Worm (Caenorhabditis elegans): ENCODE data around the gene srz-95.

srz-95 gene

DNA sequence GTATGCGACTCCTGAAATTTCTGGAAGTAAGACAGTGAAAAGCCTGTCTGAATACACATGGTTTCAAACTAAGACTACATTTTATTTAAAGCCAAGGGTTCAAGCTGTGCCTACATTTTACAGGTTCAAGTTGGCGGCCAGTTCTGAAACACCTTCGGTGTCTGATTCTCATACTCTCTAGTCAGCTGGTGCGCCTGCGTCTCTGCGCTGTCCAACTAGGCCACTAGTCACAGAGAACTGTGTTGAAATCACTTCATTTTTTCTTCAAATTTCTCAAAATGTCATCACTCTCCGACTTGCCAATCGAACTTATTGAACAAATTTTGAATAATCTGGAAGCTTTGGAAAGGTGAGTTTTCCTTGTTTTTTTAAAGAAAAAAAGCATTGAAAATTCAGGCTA lies 25.2 kb upstream of the srz-95 start, which contains the start of gene fbxa-90:
TSS of gene fbxa-90 (plus strand) at position 179 of the 400 bp plus-strand sequence.
- peak; percentile 22 for TF ChIP-seq nhr-129 (tag; optimal IDR thresholded peaks at IDR 0.05)
- TF ChIP-seq nhr-23 (tag; optimal IDR thresholded peaks at IDR 0.05), result no peak

DNA sequence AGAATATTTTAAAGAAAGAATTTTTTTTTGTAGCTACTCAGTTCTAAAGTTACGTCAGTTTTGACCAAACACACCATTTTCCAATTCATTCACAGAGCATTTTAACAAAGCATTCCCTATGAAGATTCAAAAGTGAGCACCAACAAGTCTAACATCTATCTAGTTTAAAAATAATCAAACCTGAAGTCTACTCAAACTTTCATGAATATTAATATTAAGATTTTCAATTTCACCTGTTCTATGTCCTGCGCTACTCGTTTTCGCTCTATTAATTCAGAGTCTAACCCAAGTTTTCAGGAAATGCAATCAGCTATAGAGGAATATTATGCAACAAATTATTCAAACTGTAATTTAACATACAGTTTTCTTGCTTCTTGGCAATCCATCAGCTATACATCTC lies 19.7 kb upstream of the srz-95 start, which contains the start of gene srh-119:
TSS of gene srh-119 (plus strand) at position 301 of the 400 bp plus-strand sequence.
- no peak for TF ChIP-seq sma-9 (GFP tag; optimal IDR thresholded peaks at IDR 0.05)
- TF ChIP-seq sma-9 (tag; optimal IDR thresholded peaks at IDR 0.05), result no peak
- no peak for TF ChIP-seq snpc-4 (tag; optimal IDR thresholded peaks at IDR 0.05)
- no peak for TF ChIP-seq nhr-21 (tag; optimal IDR thresholded peaks at IDR 0.05)
- no peak for TF ChIP-seq peb-1 (tag; optimal IDR thresholded peaks at IDR 0.05)
- no peak for TF ChIP-seq unc-62 (GFP tag; optimal IDR thresholded peaks at IDR 0.05)
- TF ChIP-seq dmd-4 (tag; optimal IDR thresholded peaks at IDR 0.05), result no peak
- no peak for TF ChIP-seq mbf-1 (tag; optimal IDR thresholded peaks at IDR 0.05)
- no peak for TF ChIP-seq fos-1 (tag; optimal IDR thresholded peaks at IDR 0.05)
- no peak for TF ChIP-seq elt-3 (tag; optimal IDR thresholded peaks at IDR 0.05)
- TF ChIP-seq zag-1 (tag; optimal IDR thresholded peaks at IDR 0.05), result no peak
- TF ChIP-seq nhr-11 (tag; optimal IDR thresholded peaks at IDR 0.05), result no peak
- no peak for TF ChIP-seq lin-13 (GFP tag; optimal IDR thresholded peaks at IDR 0.05)
- no peak for TF ChIP-seq lin-11 (tag; optimal IDR thresholded peaks at IDR 0.05)
- no peak for TF ChIP-seq ztf-11 (tag; optimal IDR thresholded peaks at IDR 0.05)
- TF ChIP-seq sma-3 (GFP tag; optimal IDR thresholded peaks at IDR 0.05), result no peak
- TF ChIP-seq R02D3.7 (tag; optimal IDR thresholded peaks at IDR 0.05), result no peak
- TF ChIP-seq alr-1 (tag; optimal IDR thresholded peaks at IDR 0.05), result no peak

DNA sequence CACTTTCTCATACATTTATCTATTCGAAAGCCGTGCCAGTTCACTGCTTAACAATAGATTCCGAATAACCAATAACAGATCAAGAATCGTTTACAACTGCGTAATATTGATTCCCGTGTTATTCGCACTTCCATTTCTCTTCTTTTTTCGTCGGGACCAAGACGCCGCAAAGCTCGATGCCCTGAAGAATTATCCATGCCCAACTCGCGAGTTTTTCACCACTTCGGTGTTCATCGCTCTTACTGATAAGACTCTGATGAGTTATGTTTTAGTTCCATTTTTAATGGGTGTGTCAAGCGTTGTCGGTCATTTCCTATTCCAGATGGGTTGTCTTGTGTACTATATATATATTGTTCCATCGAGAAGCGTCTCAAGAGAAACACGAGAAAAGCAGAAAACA lies 18.5 kb upstream of the srz-95 start:
- TF ChIP-seq F13H6.1 (tag; optimal IDR thresholded peaks at IDR 0.05), result no peak
- TF ChIP-seq nhr-237 (tag; optimal IDR thresholded peaks at IDR 0.05), result no peak
- no peak for TF ChIP-seq sma-3 (GFP tag; optimal IDR thresholded peaks at IDR 0.05)
- no peak for TF ChIP-seq unc-55 (GFP tag; optimal IDR thresholded peaks at IDR 0.05)
- TF ChIP-seq ceh-16 (tag; optimal IDR thresholded peaks at IDR 0.05), result no peak
- no peak for TF ChIP-seq unc-39 (tag; optimal IDR thresholded peaks at IDR 0.05)
- no peak for TF ChIP-seq nhr-11 (tag; optimal IDR thresholded peaks at IDR 0.05)
- TF ChIP-seq elt-1 (tag; optimal IDR thresholded peaks at IDR 0.05), result no peak
- TF ChIP-seq peb-1 (tag; optimal IDR thresholded peaks at IDR 0.05), result no peak

DNA sequence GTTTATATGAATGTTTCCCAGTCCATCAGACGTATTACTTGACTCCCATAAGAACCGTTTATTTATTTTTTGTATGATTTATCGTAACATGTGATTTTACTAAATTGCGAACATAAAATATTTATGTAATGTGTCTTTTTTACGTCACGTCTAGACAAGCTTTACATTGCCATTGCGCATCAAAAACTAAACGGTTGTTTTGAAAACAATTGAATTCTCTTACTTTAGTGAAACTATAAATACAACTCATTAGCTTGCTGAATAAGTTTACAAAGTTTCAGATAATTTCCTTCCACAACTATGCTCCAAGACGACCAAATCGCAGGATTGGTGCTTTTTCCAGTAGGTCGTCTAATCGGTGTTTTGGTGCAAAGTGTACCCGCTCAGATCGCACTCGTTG lies 16.9 kb upstream of the srz-95 start, which contains the start of gene srx-54:
TSS of gene srx-54 (plus strand) at position 301 of the 400 bp plus-strand sequence.
- no peak for TF ChIP-seq R02D3.7 (tag; optimal IDR thresholded peaks at IDR 0.05)
- TF ChIP-seq zag-1 (tag; optimal IDR thresholded peaks at IDR 0.05), result no peak
- no peak for TF ChIP-seq fos-1 (tag; optimal IDR thresholded peaks at IDR 0.05)
- no peak for TF ChIP-seq aly-2 (tag; optimal IDR thresholded peaks at IDR 0.05)
- no peak for TF ChIP-seq dmd-4 (tag; optimal IDR thresholded peaks at IDR 0.05)
- no peak for TF ChIP-seq nhr-6 (tag; optimal IDR thresholded peaks at IDR 0.05)
- TF ChIP-seq nhr-25 (tag; optimal IDR thresholded peaks at IDR 0.05), result no peak
- no peak for TF ChIP-seq nhr-10 (tag; optimal IDR thresholded peaks at IDR 0.05)
- no peak for TF ChIP-seq lsy-2 (tag; optimal IDR thresholded peaks at IDR 0.05)
- no peak for TF ChIP-seq peb-1 (tag; optimal IDR thresholded peaks at IDR 0.05)

DNA sequence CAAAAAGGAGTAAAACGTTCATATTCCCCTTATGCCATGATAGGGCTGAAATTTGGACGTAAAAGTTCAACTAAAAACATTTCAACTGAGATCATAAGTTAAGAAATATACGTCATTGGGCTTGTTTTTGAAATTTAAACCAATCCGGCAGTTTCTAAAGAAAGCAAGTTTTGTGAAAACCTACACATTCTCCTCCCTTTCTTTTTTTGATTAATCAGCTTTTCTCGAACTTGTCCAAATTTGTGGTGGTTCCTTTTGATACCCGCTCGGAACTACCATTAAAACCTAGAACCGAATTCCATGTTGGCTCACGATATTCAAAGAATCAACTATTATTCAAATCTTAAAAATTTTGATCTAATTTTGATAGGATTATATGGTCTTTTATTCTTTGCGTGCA lies 11.5 kb upstream of the srz-95 start, which contains the start of gene srz-54:
TSS of gene srz-54 (plus strand) at position 301 of the 400 bp plus-strand sequence.
- TF ChIP-seq sma-9 (GFP tag; optimal IDR thresholded peaks at IDR 0.05), result no peak
- TF ChIP-seq sma-9 (tag; optimal IDR thresholded peaks at IDR 0.05), result no peak
- no peak for TF ChIP-seq blmp-1 (tag; optimal IDR thresholded peaks at IDR 0.05; ENCODE audit: insufficient read depth)
- no peak for TF ChIP-seq alr-1 (tag; optimal IDR thresholded peaks at IDR 0.05)
- no peak for TF ChIP-seq sem-4 (tag; optimal IDR thresholded peaks at IDR 0.05)

DNA sequence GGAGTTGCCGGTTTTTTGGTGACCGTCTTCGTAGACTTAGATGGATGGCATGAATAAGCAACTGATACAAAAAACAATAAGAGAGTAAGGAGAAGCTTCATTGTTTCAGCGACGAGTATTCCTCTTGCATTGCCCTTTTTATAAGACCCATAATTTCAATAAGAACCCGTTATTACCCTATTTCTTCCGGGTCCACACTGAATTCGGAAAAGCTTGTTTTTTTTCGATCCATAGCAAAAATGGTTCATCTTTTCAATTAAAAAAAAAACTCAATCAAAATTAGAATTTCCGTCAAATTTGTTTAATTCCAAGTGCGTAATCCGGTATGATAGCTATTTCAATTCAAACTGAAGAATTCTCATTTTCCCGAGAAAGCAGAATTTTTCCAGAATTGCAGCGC lies 4.8 kb upstream of the srz-95 start, which contains the start of gene Y102A5C.40:
TSS of gene Y102A5C.40 (minus strand) at position 101 of the 400 bp plus-strand sequence.
- TF ChIP-seq aly-2 (tag; optimal IDR thresholded peaks at IDR 0.05) (no peak), ceh-82 (tag; optimal IDR thresholded peaks at IDR 0.05) (no peak), snpc-4 (tag; optimal IDR thresholded peaks at IDR 0.05) (no peak), peb-1 (tag; optimal IDR thresholded peaks at IDR 0.05) (no peak), nhr-25 (tag; optimal IDR thresholded peaks at IDR 0.05) (no peak), ztf-1 (GFP tag; conservative IDR thresholded peaks at IDR 0.05) (no peak), lin-11 (tag; optimal IDR thresholded peaks at IDR 0.05) (no peak), nhr-6 (tag; optimal IDR thresholded peaks at IDR 0.05) (no peak), F13H6.1 (tag; optimal IDR thresholded peaks at IDR 0.05) (no peak), unc-39 (tag; optimal IDR thresholded peaks at IDR 0.05) (no peak)
